Worm (Caenorhabditis elegans): Measurements from ENCODE around the gene DH11.2.

DNA sequence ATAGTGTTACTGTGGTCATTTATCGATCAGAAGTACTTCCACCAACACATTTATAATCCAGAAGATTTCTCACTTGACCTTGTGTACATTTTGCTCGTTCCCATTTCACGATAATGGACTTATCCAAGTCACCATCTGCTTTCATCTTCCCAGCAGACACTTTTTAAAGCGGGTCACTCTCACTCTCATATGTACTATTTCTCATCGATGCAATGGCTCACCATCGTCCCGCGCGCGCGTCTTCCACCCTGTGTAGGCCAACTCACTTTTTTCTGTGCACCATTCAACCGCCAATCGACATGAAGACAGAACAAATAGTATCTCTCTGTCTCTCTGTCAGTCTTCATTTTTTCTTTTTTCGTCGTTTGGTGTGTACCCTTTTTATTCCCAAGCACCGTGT, 39.6 kb downstream of the DH11.2 start:
- TF ChIP-seq sox-4 (tag; optimal IDR thresholded peaks at IDR 0.05) (no peak), tbx-2 (tag; optimal IDR thresholded peaks at IDR 0.05) (no peak)

Data from whole organism, late embryonic.